Worm (Caenorhabditis elegans) whole organism, L4 larva: ENCODE data around the gene K01D12.10.
A peak's percentile ranks its signal among the peaks of the same experiment; 100 is the strongest.

Experiments
- F10B5.3 ChIP-seq: sonication (generic microtip); optimal IDR thresholded peaks from 2 replicates; lab custom pipeline; 2016; ENCODE audit warnings: mild to moderate bottlenecking, missing genetic modification characterization, missing compliant biosample characterization
- F37D6.2 ChIP-seq: sonication (generic microtip); optimal IDR thresholded peaks from 2 replicates; lab custom pipeline; 2016; ENCODE audit warnings: mild to moderate bottlenecking, missing genetic modification characterization, missing compliant biosample characterization
- F44E2.7 ChIP-seq: fragments of 200-800 bp; sonication (Bioruptor generic); IDR thresholded peaks from 2 replicates; pipeline ENCODE4 v2.1.2; 2022; ENCODE audit warnings: missing genetic modification characterization, missing compliant biosample characterization
- F49E8.2 ChIP-seq: sonication (generic microtip); optimal IDR thresholded peaks from 2 replicates; lab custom pipeline; 2016; ENCODE audit warnings: missing compliant biosample characterization, mild to moderate bottlenecking, missing genetic modification characterization, borderline replicate concordance
- R02D3.7 ChIP-seq: fragments of 150-350 bp; sonication (generic microtip); optimal IDR thresholded peaks from 3 replicates; lab custom pipeline; 2014; ENCODE audit warnings: missing biosample characterization, missing genetic modification characterization
- T20F7.1 ChIP-seq: fragments of 200-800 bp; sonication (Bioruptor generic); optimal IDR thresholded peaks from 2 replicates; lab custom pipeline; 2018; ENCODE audit warnings: mild to moderate bottlenecking, missing genetic modification characterization, missing compliant biosample characterization
- Y105C5A.15 ChIP-seq: fragments of 200-800 bp; sonication (Bioruptor generic); IDR thresholded peaks from 2 replicates; pipeline ENCODE4 v1.3.6; 2022; ENCODE audit warnings: missing genetic modification characterization, missing compliant biosample characterization
- Y5F2A.4 ChIP-seq: fragments of 200-800 bp; sonication (Bioruptor generic); optimal IDR thresholded peaks from 2 replicates; lab custom pipeline; 2018; ENCODE audit warnings: mild to moderate bottlenecking, missing genetic modification characterization, missing compliant biosample characterization
- ZK546.5 ChIP-seq, 2 experiments: sonication (generic microtip); optimal IDR thresholded peaks; 2 replicates each; lab custom pipeline; 2017; ENCODE audit warnings: missing biosample characterization in 2 of 2, missing genetic modification characterization in 2 of 2
- aly-2 ChIP-seq: sonication (generic microtip); optimal IDR thresholded peaks from 2 replicates; lab custom pipeline; 2018; ENCODE audit warnings: missing biosample characterization, missing genetic modification characterization
- ceh-44 ChIP-seq: fragments of 200-800 bp; sonication (Bioruptor generic); IDR thresholded peaks from 2 replicates; pipeline ENCODE4 v1.3.6; 2022; ENCODE audit warnings: missing genetic modification reagents, missing genetic modification characterization, missing compliant biosample characterization
- ces-1 ChIP-seq: fragments of 150-350 bp; sonication (generic microtip); optimal IDR thresholded peaks from 4 replicates; lab custom pipeline; 2014; ENCODE audit warnings: missing biosample characterization, missing genetic modification reagents, missing genetic modification characterization
- daf-16 ChIP-seq, 3 experiments: sonication (generic microtip); optimal IDR thresholded peaks; 2 replicates each; lab custom pipeline; 2016 to 2017; ENCODE audit warnings: missing genetic modification characterization in 3 of 3, missing genetic modification reagents in 3 of 3, mild to moderate bottlenecking in 2 of 3, missing compliant biosample characterization in 2 of 3, missing biosample characterization in 1 of 3, moderate library complexity in 1 of 3
- daf-8 ChIP-seq: fragments of 200-800 bp; sonication (Bioruptor generic); IDR thresholded peaks from 2 replicates; pipeline ENCODE4 v1.3.6; 2022; ENCODE audit warnings: missing genetic modification characterization, missing compliant biosample characterization
- dmd-8 ChIP-seq: fragments of 200-800 bp; sonication (Bioruptor generic); IDR thresholded peaks from 2 replicates; pipeline ENCODE4 v1.3.6; 2022; ENCODE audit warnings: missing genetic modification characterization, missing compliant biosample characterization
- dve-1 ChIP-seq: sonication (generic microtip); optimal IDR thresholded peaks from 2 replicates; lab custom pipeline; 2017; ENCODE audit warnings: antibody characterized with exemption, mild to moderate bottlenecking, missing genetic modification characterization, missing compliant biosample characterization; ENCODE audit not compliant: insufficient read depth
- egl-27 ChIP-seq: sonication (generic microtip); optimal IDR thresholded peaks from 3 replicates; lab custom pipeline; 2017; ENCODE audit warnings: missing biosample characterization, missing genetic modification reagents, missing genetic modification characterization
- egl-43 ChIP-seq: fragments of 200-800 bp; sonication (Bioruptor generic); IDR thresholded peaks from 2 replicates; pipeline ENCODE4 v1.3.6; 2022; ENCODE audit warnings: missing genetic modification reagents, missing genetic modification characterization, missing compliant biosample characterization
- gei-8 ChIP-seq: fragments of 200-800 bp; sonication (Bioruptor generic); optimal IDR thresholded peaks from 2 replicates; lab custom pipeline; 2018; ENCODE audit warnings: mild to moderate bottlenecking, missing genetic modification characterization, missing compliant biosample characterization
- hlh-11 ChIP-seq: fragments of 200-800 bp; sonication (Bioruptor generic); optimal IDR thresholded peaks from 2 replicates; lab custom pipeline; 2018; ENCODE audit warnings: mild to moderate bottlenecking, missing genetic modification characterization, missing compliant biosample characterization
- hlh-30 ChIP-seq: sonication (generic microtip); optimal IDR thresholded peaks from 2 replicates; lab custom pipeline; 2017; ENCODE audit warnings: antibody characterized with exemption, mild to moderate bottlenecking, missing genetic modification characterization, missing compliant biosample characterization; ENCODE audit not compliant: insufficient read depth
- jun-1 ChIP-seq: fragments of 150-350 bp; optimal IDR thresholded peaks from 2 replicates; lab custom pipeline; 2014; ENCODE audit warnings: missing biosample characterization, missing genetic modification reagents, missing genetic modification characterization
- lin-1 ChIP-seq: fragments of 200-800 bp; sonication (Bioruptor generic); IDR thresholded peaks from 2 replicates; pipeline ENCODE4 v1.3.6; 2022; ENCODE audit warnings: missing genetic modification reagents, missing genetic modification characterization, missing compliant biosample characterization
- lir-3 ChIP-seq: sonication (generic microtip); optimal IDR thresholded peaks from 2 replicates; lab custom pipeline; 2016; ENCODE audit warnings: mild to moderate bottlenecking, missing genetic modification characterization, missing compliant biosample characterization
- lsy-2 ChIP-seq, 2 experiments: fragments of 150-350 bp in 1 of 2; sonication (generic microtip) in 1 of 2; optimal IDR thresholded peaks; 2 replicates each; lab custom pipeline; 2014 to 2017; ENCODE audit warnings: missing biosample characterization in 2 of 2, missing genetic modification characterization in 2 of 2
- madf-5 ChIP-seq, 2 experiments: fragments of 200-800 bp; sonication (Bioruptor generic); IDR thresholded peaks; 2 replicates each; pipeline ENCODE4 v1.3.6; 2022; ENCODE audit warnings: missing compliant biosample characterization in 2 of 2, missing genetic modification characterization in 2 of 2
- madf-9 ChIP-seq: fragments of 200-800 bp; sonication (Bioruptor generic); conservative IDR thresholded peaks from 2 replicates; pipeline ENCODE4 v1.3.6; 2022; ENCODE audit warnings: missing genetic modification reagents, missing genetic modification characterization, missing compliant biosample characterization
- mep-1 ChIP-seq: fragments of 150-350 bp; sonication (generic microtip); optimal IDR thresholded peaks from 3 replicates; lab custom pipeline; 2014; ENCODE audit warnings: missing biosample characterization, missing genetic modification characterization
- mxl-2 ChIP-seq: fragments of 200-800 bp; sonication (Bioruptor generic); conservative IDR thresholded peaks from 2 replicates; pipeline ENCODE4 v1.3.6; 2022; ENCODE audit warnings: missing genetic modification reagents, missing genetic modification characterization, missing compliant biosample characterization
- nhr-237 ChIP-seq: sonication (generic microtip); optimal IDR thresholded peaks from 2 replicates; lab custom pipeline; 2017; ENCODE audit warnings: missing biosample characterization, missing genetic modification characterization
- nhr-25 ChIP-seq: sonication (generic microtip); optimal IDR thresholded peaks from 2 replicates; lab custom pipeline; 2017; ENCODE audit warnings: missing genetic modification characterization, mild to moderate bottlenecking, missing compliant biosample characterization, antibody characterized with exemption, moderate library complexity, borderline replicate concordance; ENCODE audit not compliant: insufficient read depth
- nhr-28 ChIP-seq: fragments of 150-350 bp; optimal IDR thresholded peaks from 2 replicates; lab custom pipeline; 2014; ENCODE audit warnings: missing biosample characterization, missing genetic modification characterization
- nhr-6 ChIP-seq: fragments of 150-350 bp; optimal IDR thresholded peaks from 2 replicates; lab custom pipeline; 2014; ENCODE audit warnings: missing biosample characterization, missing genetic modification characterization
- saeg-2 ChIP-seq: fragments of 200-800 bp; sonication (Bioruptor generic); IDR thresholded peaks from 2 replicates; pipeline ENCODE4 v1.3.6; 2022; ENCODE audit warnings: missing genetic modification reagents, missing genetic modification characterization, missing compliant biosample characterization
- sdz-12 ChIP-seq: fragments of 200-800 bp; sonication (Bioruptor generic); optimal IDR thresholded peaks from 2 replicates; lab custom pipeline; 2018; ENCODE audit warnings: mild to moderate bottlenecking, missing genetic modification characterization, missing compliant biosample characterization
- set-16 ChIP-seq: fragments of 200-800 bp; sonication (Bioruptor generic); IDR thresholded peaks from 2 replicates; pipeline ENCODE4 v1.3.6; 2022; ENCODE audit warnings: missing genetic modification reagents, missing genetic modification characterization, missing compliant biosample characterization
- snpc-1.2 ChIP-seq: fragments of 200-800 bp; sonication (Bioruptor generic); IDR thresholded peaks from 2 replicates; pipeline ENCODE4 v1.3.6; 2022; ENCODE audit warnings: missing genetic modification reagents, missing genetic modification characterization, missing compliant biosample characterization
- tra-1 ChIP-seq: fragments of 200-800 bp; sonication (Bioruptor generic); IDR thresholded peaks from 2 replicates; pipeline ENCODE4 v1.3.6; 2022; ENCODE audit warnings: missing genetic modification reagents, missing genetic modification characterization, missing compliant biosample characterization
- unc-130 ChIP-seq: sonication (generic microtip); optimal IDR thresholded peaks from 2 replicates; lab custom pipeline; 2016; ENCODE audit warnings: missing genetic modification reagents, missing genetic modification characterization, missing compliant biosample characterization
- unc-39 ChIP-seq: sonication (generic microtip); optimal IDR thresholded peaks from 2 replicates; lab custom pipeline; 2017; ENCODE audit warnings: missing biosample characterization, missing genetic modification characterization
- vab-7 ChIP-seq: fragments of 200-800 bp; sonication (Bioruptor generic); IDR thresholded peaks from 2 replicates; pipeline ENCODE4 v1.3.6; 2022; ENCODE audit warnings: missing genetic modification reagents, missing genetic modification characterization, missing compliant biosample characterization
- zag-1 ChIP-seq: fragments of 150-350 bp; optimal IDR thresholded peaks from 2 replicates; lab custom pipeline; 2014; ENCODE audit warnings: missing biosample characterization, missing genetic modification characterization
- zip-2 ChIP-seq: fragments of 150-350 bp; optimal IDR thresholded peaks from 2 replicates; lab custom pipeline; 2014; ENCODE audit warnings: missing biosample characterization, missing genetic modification characterization
- ztf-11 ChIP-seq: fragments of 150-350 bp; optimal IDR thresholded peaks from 2 replicates; lab custom pipeline; 2014; ENCODE audit warnings: missing biosample characterization, missing genetic modification characterization

K01D12.10 gene

DNA sequence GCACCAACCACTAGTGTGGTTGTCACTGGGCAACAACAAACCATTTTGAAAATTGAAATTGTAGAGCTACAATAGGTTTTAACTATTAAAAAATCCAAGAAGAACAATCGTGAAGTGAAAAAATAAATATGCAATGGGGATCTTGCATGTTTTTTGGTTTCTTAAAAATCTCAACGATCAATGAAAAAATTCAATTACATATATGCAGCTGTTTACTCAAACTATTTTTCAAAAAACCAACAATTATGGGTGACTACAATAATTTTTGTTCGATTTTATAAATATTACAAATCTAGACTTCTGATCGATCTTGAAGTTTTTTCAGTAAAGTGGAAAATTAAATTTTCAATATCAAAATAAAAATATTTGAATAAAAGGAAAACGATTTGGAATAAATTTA is 2.5 kb downstream of the K01D12.10 start, which contains the start of gene cdr-4:
cdr-4 (minus strand) TSS at position 101 of the 400 bp plus-strand sequence.
- no peak for TF ChIP-seq gei-8 (GFP tag; lab: Kevin White, UChicago)
- TF ChIP-seq mep-1 (tag; lab: Kevin White, UChicago), result no peak
- no peak for TF ChIP-seq mxl-2 (GFP tag; lab: Robert Waterston, UW)
- TF ChIP-seq aly-2 (tag; lab: Kevin White, UChicago), result no peak
- TF ChIP-seq set-16 (GFP tag; lab: Robert Waterston, UW), result no peak
- TF ChIP-seq nhr-237 (tag; lab: Kevin White, UChicago), result no peak
- no peak for TF ChIP-seq egl-27 (tag; lab: Kevin White, UChicago)
- TF ChIP-seq ceh-44 (GFP tag; lab: Robert Waterston, UW), result no peak
- TF ChIP-seq lin-1 (GFP tag; lab: Robert Waterston, UW), result no peak
- no peak for TF ChIP-seq vab-7
- TF ChIP-seq dve-1 (tag; lab: Kevin White, UChicago), result no peak
- no peak for TF ChIP-seq tra-1 (GFP tag; lab: Robert Waterston, UW)
- no peak for TF ChIP-seq ztf-11
- TF ChIP-seq saeg-2, result no peak
- TF ChIP-seq zag-1, result no peak
- TF ChIP-seq madf-5 (GFP tag; IDR thresholded peaks at IDR 0.05; lab: Robert Waterston, UW), result no peak
- TF ChIP-seq F10B5.3 (tag; lab: Kevin White, UChicago), result no peak
- TF ChIP-seq jun-1 (tag; lab: Kevin White, UChicago), result no peak
- TF ChIP-seq F37D6.2 (tag; lab: Kevin White, UChicago), result no peak
- TF ChIP-seq Y105C5A.15, result no peak

ce11 chrV:12408996-12409395 is 3.0 kb downstream of the K01D12.10 start:
- TF ChIP-seq daf-8 (GFP tag; lab: Robert Waterston, UW) (no peak), sdz-12 (no peak), daf-16 (GFP tag; optimal IDR thresholded peaks at IDR 0.05; lab: Kevin White, UChicago) (peak in 1 of 2 experiments; percentile 21), daf-16 (tag; optimal IDR thresholded peaks at IDR 0.05; lab: Kevin White, UChicago) (peak; percentile 11), lir-3 (tag; lab: Kevin White, UChicago) (no peak), nhr-6 (tag; lab: Kevin White, UChicago) (peak; percentile 26), lsy-2 (tag; optimal IDR thresholded peaks at IDR 0.05; lab: Kevin White, UChicago) (peak in 1 of 2 experiments; percentile 33), F49E8.2 (no peak), nhr-28 (tag; lab: Kevin White, UChicago) (peak; percentile 91), Y5F2A.4 (no peak), R02D3.7 (tag; lab: Kevin White, UChicago) (no peak), nhr-237 (tag; lab: Kevin White, UChicago) (no peak), dve-1 (tag; lab: Kevin White, UChicago) (peak; percentile 14), dmd-8 (no peak), ces-1 (GFP tag; lab: Kevin White, UChicago) (no peak), unc-130 (GFP tag; lab: Kevin White, UChicago) (no peak), nhr-25 (tag; lab: Kevin White, UChicago) (no peak), madf-5 (GFP tag; IDR thresholded peaks at IDR 0.05; lab: Robert Waterston, UW) (no peak), hlh-30 (tag; lab: Kevin White, UChicago) (no peak), ZK546.5 (tag; optimal IDR thresholded peaks at IDR 0.05; lab: Kevin White, UChicago) (no peak), hlh-11 (tag; lab: Kevin White, UChicago) (peak; percentile 33), egl-43 (GFP tag; lab: Robert Waterston, UW) (no peak), tra-1 (GFP tag; lab: Robert Waterston, UW) (no peak), Y105C5A.15 (no peak), madf-9 (no peak), saeg-2 (no peak), snpc-1.2 (GFP tag; lab: Robert Waterston, UW) (no peak), unc-39 (tag; lab: Kevin White, UChicago) (no peak), lin-1 (GFP tag; lab: Robert Waterston, UW) (no peak), mep-1 (tag; lab: Kevin White, UChicago) (peak; percentile 51), F44E2.7 (GFP tag; lab: Robert Waterston, UW) (no peak), T20F7.1 (GFP tag; lab: Kevin White, UChicago) (peak; percentile 29), zip-2 (tag; lab: Kevin White, UChicago) (no peak), jun-1 (tag; lab: Kevin White, UChicago) (no peak)
- TF ChIP-seq, all 104 proteins: peak for 8
